Fruit fly (Drosophila melanogaster) whole organism, adult: ENCODE results near the gene CG31219.

Experiments
- CG11617 ChIP-seq: fragments of 200-800 bp; sonication (Bioruptor generic); optimal IDR thresholded peaks from 2 replicates; lab custom pipeline; 2017; ENCODE audit warnings: mild to moderate bottlenecking, missing biosample characterization, missing genetic modification reagents, missing genetic modification characterization
- CG12768 ChIP-seq: fragments of 200-800 bp; sonication (Bioruptor generic); optimal IDR thresholded peaks from 2 replicates; lab custom pipeline; 2017; ENCODE audit warnings: missing biosample characterization, missing genetic modification characterization, mild to moderate bottlenecking, moderate library complexity, missing genetic modification reagents
- CG14711 ChIP-seq: fragments of 200-800 bp; sonication (Bioruptor generic); optimal IDR thresholded peaks from 2 replicates; lab custom pipeline; 2018; ENCODE audit warnings: missing biosample characterization, mild to moderate bottlenecking, missing genetic modification characterization, moderate library complexity
- CG1620 ChIP-seq: fragments of 200-800 bp; sonication (Bioruptor generic); optimal IDR thresholded peaks from 2 replicates; lab custom pipeline; 2016; ENCODE audit warnings: missing biosample characterization, missing genetic modification characterization
- CG33017 ChIP-seq: fragments of 200-800 bp; sonication (Bioruptor generic); optimal IDR thresholded peaks from 2 replicates; lab custom pipeline; 2018; ENCODE audit warnings: missing biosample characterization, mild to moderate bottlenecking, missing genetic modification characterization, moderate library complexity
- CG5204 ChIP-seq: fragments of 200-800 bp; sonication (Bioruptor generic); optimal IDR thresholded peaks from 2 replicates; lab custom pipeline; 2016; ENCODE audit warnings: missing biosample characterization, missing genetic modification characterization
- CG7045 ChIP-seq: fragments of 200-800 bp; sonication (Bioruptor generic); optimal IDR thresholded peaks from 2 replicates; lab custom pipeline; 2017; ENCODE audit warnings: missing biosample characterization, mild to moderate bottlenecking, missing genetic modification characterization
- CG7101 ChIP-seq: fragments of 200-800 bp; sonication (Bioruptor generic); optimal IDR thresholded peaks from 2 replicates; lab custom pipeline; 2018; ENCODE audit warnings: missing biosample characterization, mild to moderate bottlenecking, missing genetic modification characterization, moderate library complexity
- Clk ChIP-seq: fragments of 200-800 bp; sonication (Bioruptor generic); optimal IDR thresholded peaks from 2 replicates; lab custom pipeline; 2017; ENCODE audit warnings: missing biosample characterization, missing genetic modification characterization
- Crg-1 ChIP-seq: fragments of 200-800 bp; sonication (Bioruptor generic); optimal IDR thresholded peaks from 2 replicates; lab custom pipeline; 2016; ENCODE audit warnings: missing biosample characterization, missing genetic modification characterization
- Hr96 ChIP-seq: fragments of 200-800 bp; sonication (Bioruptor generic); optimal IDR thresholded peaks from 2 replicates; lab custom pipeline; 2016; ENCODE audit warnings: missing biosample characterization, missing genetic modification characterization
- Mnt ChIP-seq: fragments of 200-800 bp; sonication (Bioruptor generic); optimal IDR thresholded peaks from 2 replicates; lab custom pipeline; 2016; ENCODE audit warnings: missing biosample characterization, mild to moderate bottlenecking, missing genetic modification characterization
- bab1 ChIP-seq: fragments of 200-800 bp; sonication (Bioruptor generic); optimal IDR thresholded peaks from 3 replicates; lab custom pipeline; 2019; ENCODE audit warnings: missing biosample characterization, mild to moderate bottlenecking, missing genetic modification characterization, moderate library complexity
- cic ChIP-seq: fragments of 200-800 bp; sonication (Bioruptor generic); optimal IDR thresholded peaks from 2 replicates; lab custom pipeline; 2017; ENCODE audit warnings: missing biosample characterization, mild to moderate bottlenecking, missing genetic modification characterization, moderate library complexity
- cnc ChIP-seq, 2 experiments: fragments of >200 bp; optimal IDR thresholded peaks; 2 replicates each; lab custom pipeline; 2017
- kay ChIP-seq: fragments of 200-800 bp; sonication (Bioruptor generic); peaks from one replicate; lab custom pipeline; 2016; ENCODE audit warnings: missing biosample characterization, missing genetic modification characterization, borderline replicate concordance
- ovo ChIP-seq: fragments of 200-800 bp; sonication (Bioruptor generic); optimal IDR thresholded peaks from 2 replicates; lab custom pipeline; 2016; ENCODE audit warnings: missing biosample characterization, missing genetic modification characterization
- pad ChIP-seq: fragments of 200-800 bp; sonication (Bioruptor generic); optimal IDR thresholded peaks from 3 replicates; lab custom pipeline; 2017; ENCODE audit warnings: missing biosample characterization, missing genetic modification characterization, mild to moderate bottlenecking, moderate library complexity, missing genetic modification reagents
- tj ChIP-seq: fragments of 200-800 bp; sonication (Bioruptor generic); optimal IDR thresholded peaks from 3 replicates; lab custom pipeline; 2017; ENCODE audit warnings: missing biosample characterization, mild to moderate bottlenecking, missing genetic modification characterization, moderate library complexity
- toe ChIP-seq: fragments of 200-800 bp; sonication (Bioruptor generic); optimal IDR thresholded peaks from 2 replicates; lab custom pipeline; 2016; ENCODE audit warnings: missing biosample characterization, missing genetic modification characterization

CG31219 gene

DNA sequence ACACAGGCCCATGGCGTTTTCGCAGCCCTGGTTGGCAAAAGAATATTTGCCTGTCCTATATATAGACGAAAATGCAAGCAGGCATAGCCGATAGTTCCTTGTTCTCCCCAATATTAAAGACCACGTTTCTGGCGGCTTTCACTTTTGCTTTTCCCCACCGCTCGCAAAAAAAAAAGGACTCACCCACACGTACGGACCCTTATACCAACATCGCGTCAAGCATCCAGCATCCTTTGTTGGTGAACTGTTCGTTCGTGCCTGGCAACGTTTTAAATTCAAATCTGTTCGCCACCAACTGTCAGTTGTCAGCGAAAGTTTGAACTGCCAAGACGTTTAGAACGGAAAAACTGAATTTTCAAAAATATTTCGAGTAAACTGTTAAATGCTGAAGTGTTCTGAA is 8.6 kb downstream of the CG31219 start, which contains the start of gene ort:
ort (plus strand) TSS at position 301 of the 400 bp plus-strand sequence.
- no peak for TF ChIP-seq tj (GFP tag; lab: Kevin White, UChicago)
- TF ChIP-seq CG12768 (GFP tag; lab: Kevin White, UChicago), result no peak
- TF ChIP-seq CG33017 (tag; lab: Kevin White, UChicago), result no peak
- no peak for TF ChIP-seq Crg-1 (GFP tag; lab: Kevin White, UChicago)
- TF ChIP-seq CG14711 (tag; lab: Kevin White, UChicago), result no peak
- no peak for TF ChIP-seq bab1 (GFP tag; lab: Kevin White, UChicago)
- no peak for TF ChIP-seq toe (GFP tag; lab: Kevin White, UChicago)
- no peak for TF ChIP-seq CG11617 (GFP tag; lab: Kevin White, UChicago)
- no peak for TF ChIP-seq Hr96 (GFP tag; lab: Kevin White, UChicago)
- no peak for TF ChIP-seq Mnt (GFP tag; lab: Kevin White, UChicago)
- TF ChIP-seq cic (GFP tag; lab: Kevin White, UChicago), result no peak
- no peak for TF ChIP-seq kay
- TF ChIP-seq ovo (GFP tag; lab: Kevin White, UChicago), result no peak
- TF ChIP-seq pad (GFP tag; lab: Kevin White, UChicago), result no peak
- TF ChIP-seq CG7101 (tag; lab: Kevin White, UChicago), result no peak
- TF ChIP-seq Clk, result no peak
- TF ChIP-seq CG1620 (GFP tag; lab: Kevin White, UChicago), result no peak
- no peak for TF ChIP-seq CG5204 (GFP tag; lab: Kevin White, UChicago)

DNA sequence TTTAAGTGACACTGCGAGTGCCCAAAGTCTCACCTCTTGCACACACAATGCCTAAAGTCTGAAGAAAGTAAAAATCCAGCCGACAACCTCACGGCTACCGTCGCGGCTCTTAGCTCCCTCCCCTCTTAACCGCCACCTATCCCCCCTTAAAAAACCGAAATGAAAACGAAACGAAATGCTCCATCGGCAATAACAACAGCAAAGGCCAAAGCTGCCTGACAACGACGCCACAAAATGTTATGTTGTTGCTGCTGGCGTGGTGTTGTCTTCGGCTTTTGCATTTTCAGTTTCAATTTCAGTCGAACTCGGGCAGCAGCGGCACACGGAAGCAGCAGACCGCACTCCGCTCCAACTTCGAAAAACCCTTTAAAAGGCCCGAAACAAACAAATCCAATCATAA is 13.9 kb downstream of the CG31219 start, which contains the start of gene CG7432:
CG7432 (plus strand) TSS at position 295 of the 400 bp plus-strand sequence.
- TF ChIP-seq Hr96 (GFP tag; lab: Kevin White, UChicago), result no peak
- TF ChIP-seq Clk, result no peak
- no peak for TF ChIP-seq Mnt (GFP tag; lab: Kevin White, UChicago)
- TF ChIP-seq kay, result no peak
- no peak for TF ChIP-seq CG7101 (tag; lab: Kevin White, UChicago)
- TF ChIP-seq CG33017 (tag; lab: Kevin White, UChicago), result no peak
- TF ChIP-seq toe (GFP tag; lab: Kevin White, UChicago), result no peak
- no peak for TF ChIP-seq ovo (GFP tag; lab: Kevin White, UChicago)
- TF ChIP-seq pad (GFP tag; lab: Kevin White, UChicago), result no peak
- TF ChIP-seq cnc (optimal IDR thresholded peaks at IDR 0.05; lab: Kevin White, UChicago), result no peak
- TF ChIP-seq tj (GFP tag; lab: Kevin White, UChicago), result no peak
- TF ChIP-seq CG12768 (GFP tag; lab: Kevin White, UChicago), result no peak
- TF ChIP-seq CG1620 (GFP tag; lab: Kevin White, UChicago), result no peak
- TF ChIP-seq bab1 (GFP tag; lab: Kevin White, UChicago), result no peak
- no peak for TF ChIP-seq CG11617 (GFP tag; lab: Kevin White, UChicago)

DNA sequence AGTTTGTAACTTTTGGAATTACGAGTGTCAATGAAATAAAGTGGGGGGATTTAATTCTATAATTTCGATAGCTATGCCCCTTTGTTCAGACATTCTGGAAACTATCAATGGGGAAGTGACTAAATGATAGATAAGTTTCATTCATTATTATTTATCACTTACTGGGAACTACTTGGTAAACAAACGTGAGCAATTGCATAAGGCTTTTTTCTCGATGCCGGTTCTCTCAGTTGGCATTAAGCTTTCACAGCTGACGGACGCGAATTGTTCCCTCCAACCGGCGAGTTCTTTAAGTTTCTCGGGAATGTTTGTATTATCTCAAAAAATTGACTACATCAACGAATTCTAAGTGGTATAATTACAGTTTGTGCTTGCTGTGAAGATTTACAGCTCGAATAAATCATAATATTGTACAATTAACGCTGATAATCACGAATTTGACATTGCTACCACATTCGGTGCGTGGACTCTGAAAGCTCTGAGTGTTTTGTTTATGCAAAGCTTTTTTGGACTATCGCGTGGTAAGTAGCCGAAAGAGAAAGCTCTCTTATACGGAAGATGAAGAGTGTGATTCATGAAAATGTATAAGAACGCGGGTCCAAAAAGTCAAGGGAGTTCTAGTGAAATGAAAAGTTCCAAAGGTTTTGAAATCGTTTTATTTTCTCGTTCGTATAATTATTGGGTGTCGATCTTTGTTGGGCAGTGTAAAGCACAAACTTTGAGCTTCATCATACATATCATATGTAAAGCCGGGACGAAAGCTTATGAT is 20.6 kb downstream of the CG31219 start, which contains the start of gene Naam:
Naam (plus strand) TSS at position 228 of the 769 bp plus-strand sequence.
- peak; percentile 29 for TF ChIP-seq CG12768 (GFP tag; lab: Kevin White, UChicago)
- TF ChIP-seq ovo (GFP tag; lab: Kevin White, UChicago), result no peak
- peak; percentile 82 for TF ChIP-seq cic (GFP tag; lab: Kevin White, UChicago)
- TF ChIP-seq Mnt (GFP tag; lab: Kevin White, UChicago), result peak; percentile 56
- no peak for TF ChIP-seq CG7045 (GFP tag; lab: Kevin White, UChicago)
- peak; percentile 27 for TF ChIP-seq pad (GFP tag; lab: Kevin White, UChicago)
- peak; percentile 15 for TF ChIP-seq tj (GFP tag; lab: Kevin White, UChicago)
- peak; percentile 30 for TF ChIP-seq CG11617 (GFP tag; lab: Kevin White, UChicago)
- no peak for TF ChIP-seq cnc (optimal IDR thresholded peaks at IDR 0.05; lab: Kevin White, UChicago)
- peak; percentile 58 for TF ChIP-seq CG7101 (tag; lab: Kevin White, UChicago)
- no peak for TF ChIP-seq bab1 (GFP tag; lab: Kevin White, UChicago)
- TF ChIP-seq Crg-1 (GFP tag; lab: Kevin White, UChicago), result no peak
- peak; percentile 56 for TF ChIP-seq CG14711 (tag; lab: Kevin White, UChicago)
- peak; percentile 28 for TF ChIP-seq Hr96 (GFP tag; lab: Kevin White, UChicago)
- TF ChIP-seq CG33017 (tag; lab: Kevin White, UChicago), result peak; percentile 32
- no peak for TF ChIP-seq Clk
- peak; percentile 37 for TF ChIP-seq CG5204 (GFP tag; lab: Kevin White, UChicago)
- no peak for TF ChIP-seq CG1620 (GFP tag; lab: Kevin White, UChicago)
- peak; percentile 28 for TF ChIP-seq toe (GFP tag; lab: Kevin White, UChicago)
- peak; percentile 66 for TF ChIP-seq kay

DNA sequence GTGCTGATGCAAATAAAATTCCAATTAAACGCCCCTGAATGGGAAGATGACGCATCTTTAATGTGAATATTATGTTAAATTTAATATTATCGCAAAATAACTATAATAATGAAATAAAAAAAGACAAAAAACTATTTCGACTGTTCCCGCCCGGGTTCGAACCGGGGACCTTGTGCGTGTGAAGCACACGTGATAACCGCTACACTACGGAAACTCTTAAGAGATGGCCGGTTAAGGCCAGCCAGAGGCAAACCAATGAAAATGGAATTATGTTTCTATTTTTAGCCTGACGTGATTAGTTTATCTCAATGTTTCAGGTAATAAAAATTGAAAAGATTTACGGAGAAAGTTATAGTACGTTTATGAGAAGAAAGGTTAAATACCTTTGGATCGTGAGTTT is 21.3 kb downstream of the CG31219 start:
- TF ChIP-seq cic (GFP tag; lab: Kevin White, UChicago) (no peak), cnc (optimal IDR thresholded peaks at IDR 0.05; lab: Kevin White, UChicago) (no peak), toe (GFP tag; lab: Kevin White, UChicago) (no peak), Hr96 (GFP tag; lab: Kevin White, UChicago) (no peak), CG1620 (GFP tag; lab: Kevin White, UChicago) (no peak), Clk (no peak), tj (GFP tag; lab: Kevin White, UChicago) (no peak), CG7101 (tag; lab: Kevin White, UChicago) (no peak), Crg-1 (GFP tag; lab: Kevin White, UChicago) (no peak), ovo (GFP tag; lab: Kevin White, UChicago) (no peak)

DNA sequence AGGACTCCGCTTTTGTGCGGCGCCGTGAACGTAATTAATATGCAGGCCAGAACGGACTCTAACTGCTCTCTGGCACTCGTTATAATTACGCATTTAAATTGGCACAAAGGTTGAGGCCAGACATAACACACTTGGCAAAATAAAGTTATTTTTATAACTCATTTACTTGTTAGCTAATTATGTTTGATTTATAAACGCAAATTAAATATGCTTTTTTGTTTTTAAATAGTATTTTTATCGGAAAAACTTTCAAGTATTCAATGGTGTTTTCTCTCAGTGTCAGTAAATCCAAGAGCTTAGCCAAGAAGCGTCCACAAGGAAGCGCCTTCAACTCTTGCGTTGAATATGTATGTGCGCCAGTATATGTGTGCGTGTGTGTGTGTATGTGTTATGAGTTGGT is 22.1 kb downstream of the CG31219 start:
- TF ChIP-seq CG7045 (GFP tag; lab: Kevin White, UChicago) (no peak), bab1 (GFP tag; lab: Kevin White, UChicago) (no peak), Hr96 (GFP tag; lab: Kevin White, UChicago) (no peak), pad (GFP tag; lab: Kevin White, UChicago) (no peak), Clk (no peak), tj (GFP tag; lab: Kevin White, UChicago) (no peak), toe (GFP tag; lab: Kevin White, UChicago) (no peak), cic (GFP tag; lab: Kevin White, UChicago) (no peak), Crg-1 (GFP tag; lab: Kevin White, UChicago) (no peak), ovo (GFP tag; lab: Kevin White, UChicago) (no peak)
